Worm (Caenorhabditis elegans): Measurements from ENCODE around the gene spe-36.

Gene spe-36

DNA sequence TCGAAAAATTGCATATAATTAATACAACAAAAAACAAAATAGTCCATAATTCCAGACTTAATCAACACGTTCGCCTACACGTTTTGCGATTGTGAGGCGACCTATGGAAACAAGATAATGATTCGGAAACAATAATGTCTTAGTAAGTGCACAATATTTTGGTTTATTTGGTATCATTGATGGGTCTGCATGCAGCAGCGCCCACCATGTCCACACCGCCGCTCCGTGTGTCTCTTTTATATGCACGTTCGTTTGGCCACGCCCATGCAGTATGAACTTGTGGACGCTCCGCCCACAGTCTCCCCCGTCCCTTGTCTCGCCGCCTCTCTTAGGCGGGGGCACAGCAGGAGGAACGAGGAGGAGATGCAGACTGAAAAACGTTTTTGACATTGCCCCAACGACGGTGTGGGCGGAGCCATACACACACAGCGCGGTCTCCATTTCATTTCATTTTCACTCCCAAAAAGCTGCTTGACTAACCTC is 2.2 kb upstream of the spe-36 start, which contains the start of gene mig-38 (continued):
- no peak for TF ChIP-seq gmeb-1 (tag; optimal IDR thresholded peaks at IDR 0.05)
- peak; percentile 4 for TF ChIP-seq Y55F3AM.14 (GFP tag; optimal IDR thresholded peaks at IDR 0.05)
- TF ChIP-seq skn-1 (tag; optimal IDR thresholded peaks at IDR 0.05), result no peak

DNA sequence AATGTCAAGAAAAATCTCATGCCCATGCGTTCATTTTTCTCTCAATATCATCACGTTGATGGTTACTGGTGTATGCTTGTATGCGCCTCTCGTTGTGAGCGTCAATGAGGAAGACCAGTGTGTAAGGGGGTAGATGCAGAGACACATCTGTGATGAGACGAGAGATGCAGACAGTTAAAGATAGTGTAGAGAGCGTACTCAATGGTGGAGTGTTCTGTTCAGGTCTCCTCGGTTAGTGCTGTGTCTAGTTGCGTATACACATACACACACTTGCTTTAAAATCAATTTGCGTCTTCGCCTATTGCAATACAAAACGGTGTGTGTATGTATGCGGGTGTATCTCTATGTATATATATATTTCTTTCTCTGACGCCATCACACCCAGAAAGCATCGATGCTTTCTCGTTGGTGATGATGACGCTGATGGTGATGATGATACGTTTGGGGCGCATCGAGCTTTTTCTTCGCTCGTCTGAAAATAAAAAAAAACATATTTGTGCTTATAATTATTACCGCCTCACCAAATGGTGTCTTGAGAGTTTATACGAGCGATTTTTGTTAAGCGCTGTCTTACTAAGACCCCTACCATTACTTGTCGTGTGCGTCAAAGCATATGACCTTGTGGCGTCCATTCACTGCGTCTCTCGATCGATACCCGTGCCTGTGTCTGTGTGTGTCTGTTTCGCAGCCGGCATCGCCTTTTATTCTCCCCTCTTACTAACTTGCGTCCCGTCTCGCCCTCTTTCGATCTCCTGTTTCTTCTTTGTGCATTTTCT is 1.5 kb upstream of the spe-36 start, which contains the start of gene F40F11.3:
Gene F40F11.3 (minus strand): TSS at position 589 of the 776 bp plus-strand sequence.
- TF ChIP-seq nhr-6 (tag; optimal IDR thresholded peaks at IDR 0.05) (peak; percentile 93), snpc-4 (tag; optimal IDR thresholded peaks at IDR 0.05) (peak; percentile 63), unc-39 (tag; optimal IDR thresholded peaks at IDR 0.05) (peak; percentile 13), peb-1 (tag; optimal IDR thresholded peaks at IDR 0.05) (no peak), alr-1 (tag; optimal IDR thresholded peaks at IDR 0.05) (peak; percentile 72), nhr-77 (tag; optimal IDR thresholded peaks at IDR 0.05) (no peak), unc-55 (GFP tag; optimal IDR thresholded peaks at IDR 0.05) (peak; percentile 84), F13H6.1 (tag; optimal IDR thresholded peaks at IDR 0.05) (peak; percentile 95), ztf-11 (tag; optimal IDR thresholded peaks at IDR 0.05) (no peak), sem-4 (tag; optimal IDR thresholded peaks at IDR 0.05) (peak; percentile 92), ztf-4 (tag; optimal IDR thresholded peaks at IDR 0.05) (peak; percentile 94), sma-9 (GFP tag; optimal IDR thresholded peaks at IDR 0.05) (peak; percentile 93), sma-9 (tag; optimal IDR thresholded peaks at IDR 0.05) (no peak), nhr-11 (tag; optimal IDR thresholded peaks at IDR 0.05) (no peak), gmeb-1 (tag; optimal IDR thresholded peaks at IDR 0.05) (peak; percentile 65), egl-27 (tag; optimal IDR thresholded peaks at IDR 0.05) (peak; percentile 51), lin-11 (tag; optimal IDR thresholded peaks at IDR 0.05) (peak; percentile 25), lsy-2 (tag; optimal IDR thresholded peaks at IDR 0.05) (peak; percentile 53 to 85), C34F6.9 (tag; optimal IDR thresholded peaks at IDR 0.05) (peak; percentile 88), nhr-237 (tag; optimal IDR thresholded peaks at IDR 0.05) (no peak), ceh-16 (tag; optimal IDR thresholded peaks at IDR 0.05) (peak; percentile 71), crh-2 (tag; optimal IDR thresholded peaks at IDR 0.05) (peak; percentile 91), ztf-1 (GFP tag; conservative IDR thresholded peaks at IDR 0.05) (0 out of 2 replicates have a peak, but pooled peaks have one; percentile 16), mab-5 (tag; optimal IDR thresholded peaks at IDR 0.05) (peak; percentile 53), lin-13 (GFP tag; optimal IDR thresholded peaks at IDR 0.05) (peak; percentile 67), elt-1 (tag; optimal IDR thresholded peaks at IDR 0.05) (no peak), lin-39 (tag; optimal IDR thresholded peaks at IDR 0.05) (no peak), mbf-1 (tag; optimal IDR thresholded peaks at IDR 0.05) (no peak), nhr-129 (tag; optimal IDR thresholded peaks at IDR 0.05) (peak; percentile 98), mdl-1 (tag; optimal IDR thresholded peaks at IDR 0.05) (peak; percentile 23 to 80), nhr-10 (tag; optimal IDR thresholded peaks at IDR 0.05) (peak; percentile 36), nhr-25 (tag; optimal IDR thresholded peaks at IDR 0.05) (peak; percentile 85), fos-1 (tag; optimal IDR thresholded peaks at IDR 0.05) (peak; percentile 88), skn-1 (tag; optimal IDR thresholded peaks at IDR 0.05) (peak; percentile 76), elt-3 (tag; optimal IDR thresholded peaks at IDR 0.05) (no peak), zag-1 (tag; optimal IDR thresholded peaks at IDR 0.05) (peak; percentile 79), ceh-82 (tag; optimal IDR thresholded peaks at IDR 0.05) (no peak), sma-3 (GFP tag; optimal IDR thresholded peaks at IDR 0.05) (peak; percentile 75), R02D3.7 (tag; optimal IDR thresholded peaks at IDR 0.05) (peak; percentile 6), blmp-1 (tag; optimal IDR thresholded peaks at IDR 0.05; ENCODE audit: insufficient read depth) (peak; percentile 80), unc-62 (GFP tag; optimal IDR thresholded peaks at IDR 0.05) (peak; percentile 16), nhr-21 (tag; optimal IDR thresholded peaks at IDR 0.05) (peak; percentile 77)
